Fruit fly (Drosophila melanogaster): Measurements from ENCODE around the gene CG18302.

dm6 chr2L:10522174-10522893 lies 11.8 kb upstream of the CG18302 start:
- TF ChIP-seq jim (GFP tag; optimal IDR thresholded peaks at IDR 0.05) (no peak), Myc (optimal IDR thresholded peaks at IDR 0.05) (no peak)

Measured in whole organism, wandering third instar larva.